Fruit fly (Drosophila melanogaster) whole organism, embryonic: ENCODE measurements around the gene CG13114.

ENCODE experiments used
- CG10462 ChIP-seq: fragments of 200-800 bp; sonication (Bioruptor generic); optimal IDR thresholded peaks from 2 replicates; lab custom pipeline; 2016; ENCODE audit warnings: missing biosample characterization, missing genetic modification characterization
- CG12219 ChIP-seq: fragments of 200-800 bp; sonication (Bioruptor generic); optimal IDR thresholded peaks from 3 replicates; lab custom pipeline; 2018; ENCODE audit warnings: missing biosample characterization, mild to moderate bottlenecking, missing genetic modification characterization
- CG12299 ChIP-seq: fragments of 200-800 bp; sonication (Bioruptor generic); optimal IDR thresholded peaks from 2 replicates; lab custom pipeline; 2018; ENCODE audit warnings: missing biosample characterization, mild to moderate bottlenecking, missing genetic modification characterization
- CG15696 ChIP-seq: fragments of 200-800 bp; sonication (Bioruptor generic); optimal IDR thresholded peaks from 2 replicates; lab custom pipeline; 2019; ENCODE audit warnings: missing biosample characterization, mild to moderate bottlenecking, missing genetic modification characterization, moderate library complexity
- CG16815 ChIP-seq: fragments of 200-800 bp; sonication (Bioruptor generic); optimal IDR thresholded peaks from 3 replicates; lab custom pipeline; 2017; ENCODE audit warnings: missing biosample characterization, mild to moderate bottlenecking, missing genetic modification characterization
- CG2712 ChIP-seq: fragments of 200-800 bp; optimal IDR thresholded peaks from 3 replicates; lab custom pipeline; 2019; ENCODE audit warnings: missing biosample characterization, mild to moderate bottlenecking, missing genetic modification characterization, moderate library complexity
- CG32772 ChIP-seq: fragments of 200-800 bp; sonication (Bioruptor generic); IDR thresholded peaks from 2 replicates; pipeline ENCODE4 v1.3.6; 2022; ENCODE audit warnings: missing biosample characterization, missing genetic modification characterization
- CG6813 ChIP-seq: fragments of 200-800 bp; sonication (Bioruptor generic); optimal IDR thresholded peaks from 2 replicates; lab custom pipeline; 2017; ENCODE audit warnings: missing biosample characterization, missing genetic modification characterization, mild to moderate bottlenecking, moderate library complexity, missing genetic modification reagents
- CG8388 ChIP-seq: fragments of 200-800 bp; sonication (Bioruptor generic); optimal IDR thresholded peaks from 2 replicates; lab custom pipeline; 2019; ENCODE audit warnings: missing biosample characterization, mild to moderate bottlenecking, missing genetic modification characterization, moderate library complexity
- CG9817 ChIP-seq: fragments of 200-800 bp; sonication (Bioruptor generic); optimal IDR thresholded peaks from 2 replicates; lab custom pipeline; 2018; ENCODE audit warnings: missing biosample characterization, mild to moderate bottlenecking, missing genetic modification characterization, moderate library complexity
- Ets65A ChIP-seq: fragments of 200-800 bp; sonication (Bioruptor generic); peaks from one replicate; lab custom pipeline; 2016; ENCODE audit warnings: missing biosample characterization, missing genetic modification characterization
- Spps ChIP-seq: fragments of 200-800 bp; sonication (Bioruptor generic); optimal IDR thresholded peaks from 2 replicates; lab custom pipeline; 2018; ENCODE audit warnings: missing biosample characterization, mild to moderate bottlenecking, missing genetic modification characterization
- TFAM ChIP-seq: fragments of 200-800 bp; sonication (Bioruptor generic); optimal IDR thresholded peaks from 2 replicates; lab custom pipeline; 2017; ENCODE audit warnings: missing biosample characterization, missing genetic modification characterization, inconsistent platforms
- Xrp1 ChIP-seq: fragments of 200-800 bp; sonication (Bioruptor generic); IDR thresholded peaks from 2 replicates; pipeline ENCODE4 v1.3.6; 2022; ENCODE audit warnings: missing biosample characterization, missing genetic modification characterization
- ap ChIP-seq: fragments of 200-800 bp; sonication (Bioruptor generic); IDR thresholded peaks from 2 replicates; pipeline ENCODE4 v1.3.6; 2022; ENCODE audit warnings: missing biosample characterization, missing genetic modification characterization
- ato ChIP-seq: fragments of 200-800 bp; sonication (Bioruptor generic); IDR thresholded peaks from 2 replicates; pipeline ENCODE4 v1.3.6; 2022; ENCODE audit warnings: missing biosample characterization, missing genetic modification characterization; ENCODE audit not compliant: partially characterized antibody
- bcd ChIP-seq: fragments of 200-800 bp; sonication (Bioruptor generic); optimal IDR thresholded peaks from 2 replicates; lab custom pipeline; 2017; ENCODE audit warnings: missing biosample characterization, mild to moderate bottlenecking, missing genetic modification characterization
- br ChIP-seq: fragments of >200 bp; optimal IDR thresholded peaks from 2 replicates; lab custom pipeline; 2017
- dmrt99B ChIP-seq: fragments of 200-800 bp; sonication (Bioruptor generic); optimal IDR thresholded peaks from 2 replicates; lab custom pipeline; 2018; ENCODE audit warnings: missing biosample characterization, mild to moderate bottlenecking, missing genetic modification characterization, moderate library complexity
- exex ChIP-seq: fragments of 200-800 bp; sonication (Bioruptor generic); optimal IDR thresholded peaks from 4 replicates; lab custom pipeline; 2018; ENCODE audit warnings: missing biosample characterization, mild to moderate bottlenecking, missing genetic modification characterization, moderate library complexity
- fd3F ChIP-seq: fragments of 200-800 bp; sonication (Bioruptor generic); optimal IDR thresholded peaks from 2 replicates; lab custom pipeline; 2018; ENCODE audit warnings: missing biosample characterization, mild to moderate bottlenecking, missing genetic modification characterization, moderate library complexity
- gcm ChIP-seq: fragments of 200-800 bp; sonication (Bioruptor generic); optimal IDR thresholded peaks from 2 replicates; lab custom pipeline; 2019; ENCODE audit warnings: missing biosample characterization, mild to moderate bottlenecking, missing genetic modification characterization, moderate library complexity
- jumu ChIP-seq: fragments of 200-800 bp; sonication (Bioruptor generic); optimal IDR thresholded peaks from 3 replicates; lab custom pipeline; 2016; ENCODE audit warnings: missing biosample characterization, missing genetic modification characterization
- kah ChIP-seq: fragments of 200-800 bp; sonication (Bioruptor generic); optimal IDR thresholded peaks from 2 replicates; lab custom pipeline; 2018; ENCODE audit warnings: missing biosample characterization, mild to moderate bottlenecking, missing genetic modification characterization
- luna ChIP-seq: fragments of 200-800 bp; sonication (Bioruptor generic); optimal IDR thresholded peaks from 2 replicates; lab custom pipeline; 2016; ENCODE audit warnings: missing biosample characterization, missing genetic modification characterization
- nau ChIP-seq: fragments of 200-800 bp; sonication (Bioruptor generic); optimal IDR thresholded peaks from 3 replicates; lab custom pipeline; 2017; ENCODE audit warnings: missing biosample characterization, mild to moderate bottlenecking, missing genetic modification characterization, missing genetic modification reagents
- onecut ChIP-seq: fragments of 200-800 bp; sonication (Bioruptor generic); IDR thresholded peaks from 2 replicates; pipeline ENCODE4 v1.3.6; 2022; ENCODE audit warnings: missing biosample characterization, missing genetic modification characterization
- pros ChIP-seq: fragments of 200-800 bp; sonication (Bioruptor generic); optimal IDR thresholded peaks from 3 replicates; lab custom pipeline; 2019; ENCODE audit warnings: missing biosample characterization, mild to moderate bottlenecking, missing genetic modification characterization, moderate library complexity
- sob ChIP-seq: fragments of 200-800 bp; sonication (Bioruptor generic); IDR thresholded peaks from 2 replicates; pipeline ENCODE4 v1.3.6; 2022; ENCODE audit warnings: missing biosample characterization, missing genetic modification characterization
- stc ChIP-seq: fragments of 200-800 bp; sonication (Bioruptor generic); IDR thresholded peaks from 2 replicates; pipeline ENCODE4 v1.3.6; 2022; ENCODE audit warnings: missing biosample characterization, missing genetic modification characterization
- tup ChIP-seq: fragments of 200-800 bp; sonication (Bioruptor generic); optimal IDR thresholded peaks from 2 replicates; lab custom pipeline; 2016; ENCODE audit warnings: missing biosample characterization, mild to moderate bottlenecking, missing genetic modification characterization, moderate library complexity
- twi ChIP-seq: fragments of 200-800 bp; optimal IDR thresholded peaks from 2 replicates; lab custom pipeline; 2019; ENCODE audit warnings: missing biosample characterization, mild to moderate bottlenecking, missing genetic modification characterization, moderate library complexity
- unc-4 ChIP-seq: fragments of 200-800 bp; sonication (Bioruptor generic); IDR thresholded peaks from 2 replicates; pipeline ENCODE4 v1.3.6; 2022; ENCODE audit warnings: missing biosample characterization, missing genetic modification characterization; ENCODE audit not compliant: partially characterized antibody
- unpg ChIP-seq: fragments of 200-800 bp; sonication (Bioruptor generic); optimal IDR thresholded peaks from 3 replicates; lab custom pipeline; 2018; ENCODE audit warnings: missing biosample characterization, mild to moderate bottlenecking, missing genetic modification characterization, moderate library complexity
- vfl ChIP-seq: fragments of 200-800 bp; sonication (Bioruptor generic); optimal IDR thresholded peaks from 2 replicates; lab custom pipeline; 2016; ENCODE audit warnings: missing biosample characterization, missing genetic modification characterization
- vnd ChIP-seq: fragments of 200-800 bp; sonication (Bioruptor generic); IDR thresholded peaks from 3 replicates; pipeline ENCODE4 v1.3.6; 2022; ENCODE audit warnings: missing biosample characterization, missing genetic modification characterization; ENCODE audit not compliant: partially characterized antibody
- vvl ChIP-seq: fragments of 200-800 bp; sonication (Bioruptor generic); IDR thresholded peaks from 2 replicates; pipeline ENCODE4 v1.3.6; 2022; ENCODE audit warnings: missing biosample characterization, missing genetic modification characterization
- zen2 ChIP-seq: fragments of 200-800 bp; sonication (Bioruptor generic); IDR thresholded peaks from 3 replicates; pipeline ENCODE4 v1.3.6; 2022; ENCODE audit warnings: missing biosample characterization, missing genetic modification characterization; ENCODE audit not compliant: partially characterized antibody

CG13114 gene

dm6 chr2L:9585942-9586341 lies 40.3 kb downstream of the CG13114 start (continued):
- TF ChIP-seq dmrt99B (tag; lab: Kevin White, UChicago) (peak; percentile 32), twi (tag; lab: Kevin White, UChicago) (peak; percentile 10), gcm (GFP tag; lab: Kevin White, UChicago) (peak; percentile 51), vfl (GFP tag; lab: Kevin White, UChicago) (no peak), tup (no peak), CG8388 (GFP tag; lab: Kevin White, UChicago) (peak; percentile 44), CG16815 (peak; percentile 12), br (no peak), CG2712 (peak; percentile 83), TFAM (GFP tag; lab: Kevin White, UChicago) (no peak), CG15696 (peak; percentile 64), CG32772 (GFP tag; lab: Robert Waterston, UW) (peak; percentile 32; the same call in 1 of the 2 replicates), ato (GFP tag; lab: Robert Waterston, UW) (no peak), Spps (tag; lab: Kevin White, UChicago) (peak; percentile 49), stc (GFP tag; lab: Robert Waterston, UW) (0 out of 2 replicates have a peak, but pooled peaks have one; percentile 13)

dm6 chr2L:9589176-9589575 lies 43.6 kb downstream of the CG13114 start, which contains the start of gene CG3841:
Gene CG3841 (plus strand): TSS chr2L:9589476.
- TF ChIP-seq kah (GFP tag; lab: Kevin White, UChicago) (no peak), exex (peak; percentile 40), bcd (GFP tag; lab: Kevin White, UChicago) (no peak), luna (GFP tag; lab: Kevin White, UChicago) (no peak), Xrp1 (GFP tag; lab: Robert Waterston, UW) (no peak)

dm6 chr2L:9591146-9591545 lies 45.5 kb downstream of the CG13114 start:
- TF ChIP-seq onecut (GFP tag; lab: Robert Waterston, UW): peak; percentile 50; the same call in 1 of the 2 replicates
- TF ChIP-seq ato (GFP tag; lab: Robert Waterston, UW): no peak
- TF ChIP-seq zen2 (GFP tag; lab: Robert Waterston, UW): no peak
- no peak for TF ChIP-seq CG9817 (tag; lab: Kevin White, UChicago)
- no peak for TF ChIP-seq vnd (GFP tag; lab: Robert Waterston, UW)
- TF ChIP-seq sob (GFP tag; lab: Robert Waterston, UW): 0 out of 2 replicates have a peak, but pooled peaks have one; percentile 10
- TF ChIP-seq nau (GFP tag; lab: Kevin White, UChicago): no peak
- TF ChIP-seq jumu (GFP tag; lab: Kevin White, UChicago): no peak
- TF ChIP-seq Ets65A (GFP tag; lab: Kevin White, UChicago): peak; percentile 73
- TF ChIP-seq fd3F: no peak
- TF ChIP-seq unpg (GFP tag; lab: Kevin White, UChicago): no peak
- TF ChIP-seq CG6813: no peak
- no peak for TF ChIP-seq CG10462 (GFP tag; lab: Kevin White, UChicago)
- TF ChIP-seq ap: no peak
- TF ChIP-seq CG12219: no peak
- TF ChIP-seq CG12299 (tag; lab: Kevin White, UChicago): no peak
- peak; percentile 6 for TF ChIP-seq pros
- TF ChIP-seq vvl (GFP tag; lab: Robert Waterston, UW): no peak
- TF ChIP-seq unc-4 (GFP tag; lab: Robert Waterston, UW): no peak
- TF ChIP-seq, all 482 proteins: peak for 4
